Worm (Caenorhabditis elegans): ENCODE measurements around the gene mdt-28.

DNA sequence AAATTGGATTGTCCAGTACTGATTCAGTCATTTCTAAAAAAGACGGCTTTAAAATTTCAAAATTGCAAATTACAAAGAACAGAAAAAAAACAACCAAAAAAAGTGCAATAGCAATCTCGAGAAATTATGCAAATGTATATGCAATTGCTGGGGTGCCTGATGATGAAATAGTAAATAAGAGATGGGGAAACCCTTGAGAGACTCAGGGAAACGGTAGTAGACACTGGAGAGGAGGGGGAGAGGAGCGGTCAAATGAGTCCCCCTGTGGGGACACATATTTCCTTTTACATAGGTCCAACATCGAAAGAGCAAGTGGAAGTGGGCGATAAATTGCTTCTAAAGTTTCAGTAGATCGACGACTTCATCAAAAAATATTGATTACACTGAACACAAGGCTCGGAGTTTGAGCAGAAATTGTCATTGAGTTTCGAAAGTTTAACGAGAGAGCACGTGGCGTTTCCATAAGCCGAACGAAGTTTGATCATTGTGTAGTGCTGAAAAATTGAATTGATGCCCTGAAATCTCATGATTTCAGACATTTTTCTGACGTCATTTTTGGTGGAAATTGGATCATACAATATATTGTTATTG is 35.2 kb upstream of the mdt-28 start, which contains the start of the genes fbxa-153 and str-12:
- TF ChIP-seq ama-1 (optimal IDR thresholded peaks at IDR 0.05) (no peak), mdl-1 (tag; optimal IDR thresholded peaks at IDR 0.05) (no peak), fkh-10 (GFP tag; optimal IDR thresholded peaks at IDR 0.05) (no peak)

All from whole organism, L3 larva.